Worm (Caenorhabditis elegans): ENCODE measurements around the gene T05A10.6.

- no peak for TF ChIP-seq ztf-23 (GFP tag; IDR thresholded peaks at IDR 0.05)
- no peak for TF ChIP-seq flt-1 (GFP tag; IDR thresholded peaks at IDR 0.05)
- TF ChIP-seq ztf-29 (GFP tag; IDR thresholded peaks at IDR 0.05) = no peak
- TF ChIP-seq ref-1 (GFP tag; conservative IDR thresholded peaks at IDR 0.05) = no peak
These were observed 41.1 kb downstream of the T05A10.6 start, which contains the start of gene R07A4.3 for ce11 chrX:10753403-10753802.
